Fruit fly (Drosophila melanogaster) Kc167 (cell line): ENCODE results near the gene Alp1.

Source experiments
- Myc ChIP-seq: fragments of >200 bp; optimal IDR thresholded peaks from 2 replicates; lab custom pipeline; 2017; ENCODE audit warnings: missing external identifiers
- Sin3A ChIP-seq: fragments of >200 bp; optimal IDR thresholded peaks from 2 replicates; lab custom pipeline; 2018; ENCODE audit warnings: missing external identifiers
- h ChIP-seq: fragments of >200 bp; optimal IDR thresholded peaks from 3 replicates; lab custom pipeline; 2018; ENCODE audit warnings: missing external identifiers
- insv ChIP-seq: fragments of >200 bp; optimal IDR thresholded peaks from 3 replicates; lab custom pipeline; 2018; ENCODE audit warnings: missing external identifiers
- psq ChIP-seq: fragments of >200 bp; optimal IDR thresholded peaks from 2 replicates; lab custom pipeline; 2017; ENCODE audit warnings: missing external identifiers
- ttk ChIP-seq: sonication (Bioruptor generic); optimal IDR thresholded peaks from 2 replicates; lab custom pipeline; 2017; ENCODE audit warnings: missing external identifiers

Alp1 gene

dm6 chr3L:21460149-21460873 lies 15.7 kb upstream of the Alp1 start:
- TF ChIP-seq h (lab: Kevin White, UChicago) (no peak), ttk (lab: Kevin White, UChicago) (no peak), psq (lab: Kevin White, UChicago) (no peak), Myc (no peak), insv (no peak), Sin3A (lab: Kevin White, UChicago) (no peak)

dm6 chr3L:21458736-21459135 lies 14.1 kb upstream of the Alp1 start:
- TF ChIP-seq Sin3A (lab: Kevin White, UChicago) = no peak

dm6 chr3L:21455196-21455595 lies 10.6 kb upstream of the Alp1 start:
- TF ChIP-seq Sin3A (lab: Kevin White, UChicago) (no peak), ttk (lab: Kevin White, UChicago) (no peak), Myc (no peak), insv (no peak), h (lab: Kevin White, UChicago) (no peak), psq (lab: Kevin White, UChicago) (no peak)

- TF ChIP-seq Myc = no peak
- TF ChIP-seq ttk (lab: Kevin White, UChicago) = no peak
- no peak for TF ChIP-seq insv
- TF ChIP-seq Sin3A (lab: Kevin White, UChicago) = no peak
- no peak for TF ChIP-seq h (lab: Kevin White, UChicago)
- TF ChIP-seq psq (lab: Kevin White, UChicago) = no peak
Observed at dm6 chr3L:21453623-21454022, 9.0 kb upstream of the Alp1 start.

dm6 chr3L:21450486-21450885 lies 5.9 kb upstream of the Alp1 start:
- TF ChIP-seq h (lab: Kevin White, UChicago) = no peak
- TF ChIP-seq psq (lab: Kevin White, UChicago) = no peak
- TF ChIP-seq Sin3A (lab: Kevin White, UChicago) = no peak
- no peak for TF ChIP-seq insv
- no peak for TF ChIP-seq ttk (lab: Kevin White, UChicago)
- TF ChIP-seq Myc = no peak

- TF ChIP-seq ttk (lab: Kevin White, UChicago) (no peak), psq (lab: Kevin White, UChicago) (no peak), h (lab: Kevin White, UChicago) (no peak), Myc (no peak), Sin3A (lab: Kevin White, UChicago) (no peak), insv (no peak)
Observed at dm6 chr3L:21449336-21449735, 4.7 kb upstream of the Alp1 start.

- TF ChIP-seq Myc (no peak), ttk (lab: Kevin White, UChicago) (no peak), h (lab: Kevin White, UChicago) (no peak), Sin3A (lab: Kevin White, UChicago) (no peak)
Observed at dm6 chr3L:21445704-21446103, 1.1 kb upstream of the Alp1 start, which contains the start of gene Syx7. TSS of gene Syx7 (plus strand) at chr3L:21445834.

- TF ChIP-seq psq (lab: Kevin White, UChicago) (no peak), insv (no peak), Sin3A (lab: Kevin White, UChicago) (no peak), Myc (no peak), h (lab: Kevin White, UChicago) (no peak), ttk (lab: Kevin White, UChicago) (no peak)
Observed at dm6 chr3L:21441216-21441813, 3.3 kb downstream of the Alp1 start, which contains the start of gene CG5664. TSS of gene CG5664 (minus strand) at chr3L:21441363.

dm6 chr3L:21436089-21436488 lies 8.5 kb downstream of the Alp1 start:
- TF ChIP-seq insv = no peak
- no peak for TF ChIP-seq psq (lab: Kevin White, UChicago)
- no peak for TF ChIP-seq Sin3A (lab: Kevin White, UChicago)
- no peak for TF ChIP-seq ttk (lab: Kevin White, UChicago)
- TF ChIP-seq h (lab: Kevin White, UChicago) = no peak
- no peak for TF ChIP-seq Myc

- TF ChIP-seq Myc (no peak), h (lab: Kevin White, UChicago) (no peak), insv (no peak), ttk (lab: Kevin White, UChicago) (no peak), Sin3A (lab: Kevin White, UChicago) (no peak), psq (lab: Kevin White, UChicago) (no peak)
Observed at dm6 chr3L:21433744-21434384, 10.8 kb downstream of the Alp1 start.

- TF ChIP-seq Sin3A (lab: Kevin White, UChicago) (peak; percentile 47), Myc (no peak)
Observed at dm6 chr3L:21433098-21433497, 11.5 kb downstream of the Alp1 start, which contains the start of the genes barc and Aef1. TSS of gene barc (minus strand) at chr3L:21433134. TSS of gene Aef1 (plus strand) at chr3L:21433422.

- no peak for TF ChIP-seq insv
- no peak for TF ChIP-seq psq (lab: Kevin White, UChicago)
- TF ChIP-seq ttk (lab: Kevin White, UChicago) = no peak
- no peak for TF ChIP-seq Sin3A (lab: Kevin White, UChicago)
- no peak for TF ChIP-seq h (lab: Kevin White, UChicago)
- TF ChIP-seq Myc = no peak
Observed at dm6 chr3L:21427490-21427889, 17.1 kb downstream of the Alp1 start, which contains the start of gene CG33288. TSS of gene CG33288 (plus strand) at chr3L:21427790.
